Worm (Caenorhabditis elegans) whole organism, L2 larva: ENCODE measurements around the gene sek-1.

Source experiments
- F13H6.1 ChIP-seq: sonication (generic microtip); optimal IDR thresholded peaks from 2 replicates; lab custom pipeline; 2016; ENCODE audit warnings: missing genetic modification characterization, missing compliant biosample characterization
- nhr-12 ChIP-seq: fragments of 150-350 bp; optimal IDR thresholded peaks from 2 replicates; lab custom pipeline; 2014; ENCODE audit warnings: missing biosample characterization, missing genetic modification characterization
- nhr-77 ChIP-seq: fragments of 150-350 bp; optimal IDR thresholded peaks from 2 replicates; lab custom pipeline; 2014; ENCODE audit warnings: missing biosample characterization, missing genetic modification characterization
- skn-1 ChIP-seq: sonication (generic microtip); optimal IDR thresholded peaks from 2 replicates; lab custom pipeline; 2017; ENCODE audit warnings: missing biosample characterization, missing genetic modification characterization
- ztf-4 ChIP-seq: fragments of 150-350 bp; optimal IDR thresholded peaks from 2 replicates; lab custom pipeline; 2014; ENCODE audit warnings: missing biosample characterization, missing genetic modification characterization

ce11 chrX:7814747-7815146, 1.8 kb upstream of the sek-1 start:
- TF ChIP-seq skn-1 (tag; lab: Kevin White, UChicago), result no peak
- peak; percentile 37 for TF ChIP-seq F13H6.1 (tag; lab: Kevin White, UChicago)
- peak; percentile 15 for TF ChIP-seq ztf-4 (tag; lab: Kevin White, UChicago)
- no peak for TF ChIP-seq nhr-77 (tag; lab: Kevin White, UChicago)
- no peak for TF ChIP-seq nhr-12 (tag; lab: Kevin White, UChicago)
